Fruit fly (Drosophila melanogaster): ENCODE results near the gene CG12420.

CG12420 gene

DNA sequence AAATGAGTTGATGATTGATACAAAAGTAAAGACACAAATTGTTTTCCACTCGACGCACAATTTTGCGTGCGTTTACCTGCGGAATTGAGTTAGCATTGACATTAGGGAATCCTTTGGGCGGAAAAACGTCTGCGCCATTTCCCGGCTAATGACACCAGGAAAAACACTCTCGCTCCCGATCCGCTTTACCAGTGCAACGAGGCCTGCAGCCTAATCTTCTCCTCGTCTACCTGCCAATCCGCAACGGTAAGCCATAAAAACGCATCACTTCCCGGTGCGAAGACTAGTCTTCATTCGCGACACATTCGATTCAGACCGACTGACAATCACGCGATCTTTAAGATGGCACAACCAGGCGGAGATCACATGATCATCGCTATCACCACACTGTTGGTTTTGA is at the start of gene CG12420:
CG12420 (plus strand) TSS at position 283 of the 400 bp plus-strand sequence.
- no peak for TF ChIP-seq insv (optimal IDR thresholded peaks at IDR 0.05)
- no peak for TF ChIP-seq Sin3A (optimal IDR thresholded peaks at IDR 0.05)
- no peak for TF ChIP-seq psq (optimal IDR thresholded peaks at IDR 0.05)
- TF ChIP-seq ttk (optimal IDR thresholded peaks at IDR 0.05), result no peak
- no peak for TF ChIP-seq Myc (optimal IDR thresholded peaks at IDR 0.05)
- TF ChIP-seq h (optimal IDR thresholded peaks at IDR 0.05), result no peak

DNA sequence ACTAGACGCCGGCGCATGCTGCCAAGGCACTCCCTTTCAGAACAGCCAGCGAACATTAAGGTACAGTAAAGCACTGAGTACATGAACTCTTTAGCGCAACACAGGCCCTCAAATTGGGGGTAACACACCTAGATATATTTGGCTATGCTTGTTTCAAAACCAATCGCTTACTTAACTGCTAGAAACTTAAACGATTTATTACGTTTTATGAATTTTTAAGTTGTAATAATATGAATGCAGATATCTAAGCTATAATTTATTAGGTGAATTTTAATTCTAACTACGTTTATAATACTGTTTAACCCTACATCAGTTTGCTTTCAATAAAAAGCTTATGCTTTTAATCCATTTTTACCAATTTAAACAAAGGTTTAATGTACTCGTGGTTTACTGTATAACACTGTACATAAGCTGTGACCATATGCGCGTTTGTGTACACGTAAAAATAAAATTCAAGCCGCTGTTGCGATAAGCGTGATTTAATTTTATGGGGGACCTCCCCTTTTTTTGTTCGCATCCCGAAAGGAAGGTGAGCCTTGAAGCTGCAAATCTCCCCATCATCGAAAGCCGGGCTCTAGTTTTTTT is 45.5 kb upstream of the CG12420 start:
- TF ChIP-seq insv (optimal IDR thresholded peaks at IDR 0.05) (no peak), psq (optimal IDR thresholded peaks at IDR 0.05) (no peak), h (optimal IDR thresholded peaks at IDR 0.05) (no peak), Sin3A (optimal IDR thresholded peaks at IDR 0.05) (no peak), Myc (optimal IDR thresholded peaks at IDR 0.05) (no peak), ttk (optimal IDR thresholded peaks at IDR 0.05) (no peak)

DNA sequence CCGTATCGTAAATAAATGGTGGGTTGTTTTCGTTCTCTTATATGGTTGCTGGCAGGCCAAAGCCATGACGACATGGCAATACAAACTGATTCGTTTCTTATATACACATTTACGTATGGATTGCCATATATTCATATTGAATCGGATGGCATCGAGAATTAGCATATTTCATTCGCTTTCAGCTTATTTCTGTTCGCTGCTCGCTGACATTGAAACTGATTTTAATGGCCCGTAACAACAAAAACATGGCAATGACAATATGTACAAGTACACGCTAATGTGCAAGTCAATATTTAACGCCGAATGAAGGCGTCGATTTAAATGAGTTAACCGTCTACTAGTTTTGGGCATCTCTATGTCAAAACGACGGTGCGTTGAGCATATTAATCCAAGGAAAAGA is 36.5 kb upstream of the CG12420 start:
- no peak for TF ChIP-seq Sin3A (optimal IDR thresholded peaks at IDR 0.05)
- TF ChIP-seq insv (optimal IDR thresholded peaks at IDR 0.05), result no peak
- no peak for TF ChIP-seq h (optimal IDR thresholded peaks at IDR 0.05)
- no peak for TF ChIP-seq ttk (optimal IDR thresholded peaks at IDR 0.05)
- TF ChIP-seq Myc (optimal IDR thresholded peaks at IDR 0.05), result no peak
- TF ChIP-seq psq (optimal IDR thresholded peaks at IDR 0.05), result no peak

DNA sequence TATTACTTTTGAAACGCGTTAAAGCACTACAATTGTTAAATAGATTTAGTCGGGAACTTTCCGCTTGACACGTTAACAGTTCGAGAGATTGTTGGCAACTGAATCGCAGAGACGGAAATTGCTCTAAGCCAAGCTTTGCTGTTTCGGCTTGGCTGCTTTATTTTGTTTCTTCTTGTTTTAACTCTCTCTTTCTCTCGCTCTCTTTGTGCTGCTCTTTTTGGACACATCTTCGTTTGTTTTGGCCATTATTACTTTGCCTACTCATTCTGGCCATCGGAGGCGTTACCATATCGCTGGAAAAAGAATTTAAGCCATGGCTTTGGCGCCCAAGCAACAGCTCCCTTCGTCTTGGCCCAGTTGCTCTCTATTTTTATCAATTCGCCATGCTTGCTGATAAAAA is 33.0 kb upstream of the CG12420 start, which contains the start of gene CG12814:
CG12814 (minus strand) TSS at position 84 of the 400 bp plus-strand sequence.
- no peak for TF ChIP-seq ttk (optimal IDR thresholded peaks at IDR 0.05)
- no peak for TF ChIP-seq psq (optimal IDR thresholded peaks at IDR 0.05)
- no peak for TF ChIP-seq Sin3A (optimal IDR thresholded peaks at IDR 0.05)
- no peak for TF ChIP-seq Myc (optimal IDR thresholded peaks at IDR 0.05)
- no peak for TF ChIP-seq h (optimal IDR thresholded peaks at IDR 0.05)
- TF ChIP-seq insv (optimal IDR thresholded peaks at IDR 0.05), result no peak

DNA sequence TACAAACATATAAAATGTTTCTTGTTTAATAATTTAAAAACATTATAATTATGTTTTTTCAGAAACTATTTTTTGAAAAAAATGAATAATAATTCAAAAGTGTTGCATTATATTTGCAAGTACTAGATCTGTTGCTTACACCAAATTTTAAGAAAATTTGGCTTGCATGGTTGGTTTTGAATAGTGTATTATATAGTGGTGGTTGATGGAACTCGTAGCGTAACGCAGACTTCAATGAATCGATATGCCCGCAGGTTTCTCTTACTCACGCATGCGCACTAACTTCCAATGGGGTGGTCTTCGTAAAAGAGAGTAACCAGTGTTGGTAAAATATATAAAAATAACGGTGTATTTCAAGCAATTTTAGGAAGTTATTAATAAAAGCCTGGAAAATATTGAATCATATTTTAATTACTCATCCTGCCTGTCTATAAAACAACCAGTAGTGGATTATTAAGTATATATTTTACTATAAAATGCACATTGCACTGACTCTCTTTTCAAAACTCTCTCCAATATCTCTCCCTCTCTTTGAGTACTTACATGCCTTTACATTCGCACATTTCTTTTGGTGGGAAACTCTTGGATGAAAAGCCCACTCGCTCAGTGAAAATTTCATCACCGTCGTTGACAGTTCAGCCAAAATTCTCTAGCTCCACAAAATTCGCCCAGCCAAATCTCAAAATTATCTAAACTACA is 32.3 kb upstream of the CG12420 start, which contains the start of gene Syn:
Syn (plus strand) TSS at position 606 of the 699 bp plus-strand sequence.
- TF ChIP-seq insv (optimal IDR thresholded peaks at IDR 0.05) (no peak), Sin3A (optimal IDR thresholded peaks at IDR 0.05) (no peak), h (optimal IDR thresholded peaks at IDR 0.05) (no peak), psq (optimal IDR thresholded peaks at IDR 0.05) (no peak), ttk (optimal IDR thresholded peaks at IDR 0.05) (no peak), Myc (optimal IDR thresholded peaks at IDR 0.05) (no peak)

DNA sequence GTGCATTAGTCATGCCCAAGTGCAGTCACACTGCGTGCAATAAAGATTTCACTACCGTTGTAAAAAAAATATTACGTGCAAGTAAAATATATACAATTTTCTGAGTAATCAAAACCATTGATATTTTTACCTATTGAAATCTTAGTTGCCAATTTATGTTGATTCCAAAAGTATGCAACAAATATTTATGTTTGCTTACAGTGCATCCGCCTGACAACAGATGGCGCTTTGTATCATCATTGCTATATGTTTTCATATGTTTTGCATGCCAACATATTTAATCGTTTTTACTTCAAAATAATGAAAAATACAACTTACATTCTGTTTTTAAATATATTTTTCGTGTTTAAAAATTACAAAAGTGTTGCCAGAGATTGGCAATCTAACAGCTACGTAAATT is 18.9 kb upstream of the CG12420 start:
- TF ChIP-seq ttk (optimal IDR thresholded peaks at IDR 0.05) (no peak), psq (optimal IDR thresholded peaks at IDR 0.05) (no peak), h (optimal IDR thresholded peaks at IDR 0.05) (no peak), insv (optimal IDR thresholded peaks at IDR 0.05) (no peak), Myc (optimal IDR thresholded peaks at IDR 0.05) (no peak), Sin3A (optimal IDR thresholded peaks at IDR 0.05) (no peak)

DNA sequence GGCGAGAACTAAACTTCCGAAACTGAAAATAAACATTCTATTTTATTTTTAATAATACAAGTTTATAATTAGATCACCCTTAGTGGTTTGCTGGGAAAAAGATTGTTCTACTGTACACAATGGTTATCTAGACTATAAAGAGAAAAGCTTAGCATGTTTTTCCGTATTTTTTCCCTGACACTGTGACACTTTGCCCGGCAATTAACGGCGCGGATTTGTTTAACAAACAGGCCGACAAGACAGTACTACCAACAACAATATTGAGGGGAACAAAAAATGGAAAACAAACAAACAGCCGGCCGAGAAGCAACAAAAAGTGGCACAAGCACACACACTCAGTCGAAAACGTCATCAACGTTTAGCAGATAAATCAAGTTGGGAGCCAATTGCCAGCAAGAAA is 15.8 kb upstream of the CG12420 start:
- TF ChIP-seq ttk (optimal IDR thresholded peaks at IDR 0.05) (no peak), insv (optimal IDR thresholded peaks at IDR 0.05) (no peak), Myc (optimal IDR thresholded peaks at IDR 0.05) (no peak)

DNA sequence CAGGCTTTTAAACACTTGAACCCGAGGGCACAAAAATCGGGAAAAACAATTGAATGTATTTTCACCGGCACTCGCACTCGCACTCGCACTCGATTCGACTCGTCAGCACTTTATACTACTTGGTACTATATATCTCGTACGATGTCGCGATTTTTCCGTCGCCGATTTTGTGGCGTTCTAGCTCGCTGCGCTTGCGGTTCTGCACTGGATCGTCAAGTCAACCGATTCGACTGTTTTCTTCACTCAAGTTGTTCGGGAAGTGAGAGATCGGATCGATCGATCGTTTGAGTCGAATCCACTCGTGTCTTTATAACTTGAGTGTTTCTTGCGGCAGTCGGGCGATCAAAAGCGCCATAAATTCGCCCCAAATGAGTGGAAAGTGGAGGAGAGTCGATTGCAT is 9.7 kb upstream of the CG12420 start, which contains the start of gene Timp:
Timp (minus strand) TSS at position 209 of the 400 bp plus-strand sequence.
- no peak for TF ChIP-seq insv (optimal IDR thresholded peaks at IDR 0.05)
- no peak for TF ChIP-seq ttk (optimal IDR thresholded peaks at IDR 0.05)
- TF ChIP-seq Myc (optimal IDR thresholded peaks at IDR 0.05), result no peak
- no peak for TF ChIP-seq h (optimal IDR thresholded peaks at IDR 0.05)
- TF ChIP-seq psq (optimal IDR thresholded peaks at IDR 0.05), result no peak
- no peak for TF ChIP-seq Sin3A (optimal IDR thresholded peaks at IDR 0.05)

DNA sequence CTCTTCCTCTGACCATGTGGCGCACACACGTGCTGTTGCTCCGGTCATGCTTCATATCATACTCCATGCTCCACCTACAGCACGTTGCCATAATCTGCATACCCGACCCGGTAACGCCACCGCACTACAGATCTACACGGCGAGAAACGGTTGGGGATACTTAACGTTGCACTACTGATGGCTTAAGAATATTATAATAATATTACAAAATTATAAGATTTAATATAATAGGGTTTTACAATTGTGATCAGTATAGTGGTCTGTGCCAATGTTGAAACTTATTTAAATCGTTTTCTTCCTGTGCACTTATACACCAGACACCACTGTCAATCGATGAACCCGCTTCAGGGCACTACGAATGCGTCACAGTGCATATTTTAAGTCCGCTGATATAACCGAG is 9.1 kb upstream of the CG12420 start:
- no peak for TF ChIP-seq insv (optimal IDR thresholded peaks at IDR 0.05)
- TF ChIP-seq Sin3A (optimal IDR thresholded peaks at IDR 0.05), result no peak
- TF ChIP-seq h (optimal IDR thresholded peaks at IDR 0.05), result no peak
- no peak for TF ChIP-seq ttk (optimal IDR thresholded peaks at IDR 0.05)
- TF ChIP-seq psq (optimal IDR thresholded peaks at IDR 0.05), result no peak
- TF ChIP-seq Myc (optimal IDR thresholded peaks at IDR 0.05), result no peak

DNA sequence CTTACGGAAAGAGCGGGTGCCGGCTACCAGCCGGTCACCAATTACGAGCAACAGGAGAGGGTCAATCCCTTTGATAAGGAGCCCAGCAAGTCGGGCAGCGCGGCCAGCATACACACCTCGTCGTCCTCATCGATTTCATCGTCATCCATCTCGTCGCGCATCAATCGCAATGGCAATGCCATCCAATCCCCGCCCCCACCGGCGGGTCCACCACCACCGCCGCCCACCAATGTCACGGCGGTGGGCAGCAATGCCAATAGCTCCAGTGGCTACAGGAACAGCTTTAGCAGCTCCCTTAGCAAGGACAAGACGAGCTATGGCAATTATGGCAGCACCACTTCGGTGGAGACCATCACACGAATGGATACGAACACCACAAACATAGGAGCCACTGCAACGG is 4.5 kb upstream of the CG12420 start:
- TF ChIP-seq h (optimal IDR thresholded peaks at IDR 0.05) (no peak), Sin3A (optimal IDR thresholded peaks at IDR 0.05) (no peak), insv (optimal IDR thresholded peaks at IDR 0.05) (no peak)

DNA sequence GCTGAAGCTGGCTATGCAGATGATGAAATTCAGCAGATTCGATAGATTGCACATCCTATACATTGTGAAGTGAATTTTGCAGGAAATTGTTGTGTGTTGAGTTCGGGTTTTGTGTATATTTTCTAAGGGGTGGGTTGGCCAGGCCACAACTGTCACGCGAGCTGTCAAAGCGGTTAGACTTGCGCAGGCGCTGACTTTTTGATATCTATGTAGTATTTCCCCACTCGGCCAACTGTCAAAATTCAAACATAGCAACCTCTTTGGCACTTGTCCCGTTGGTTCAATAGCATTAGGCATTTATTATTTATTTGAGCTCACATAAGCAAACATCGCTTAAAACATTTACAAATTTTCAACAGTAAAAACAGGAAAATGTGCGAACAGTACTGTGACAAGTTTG is 2.1 kb downstream of the CG12420 start, which contains the start of the genes CG12817 and CG34107:
CG12817 (minus strand) TSS at position 132 of the 400 bp plus-strand sequence.
CG34107 (plus strand) TSS at position 316 of the 400 bp plus-strand sequence.
- no peak for TF ChIP-seq psq (optimal IDR thresholded peaks at IDR 0.05)
- TF ChIP-seq ttk (optimal IDR thresholded peaks at IDR 0.05), result no peak
- no peak for TF ChIP-seq h (optimal IDR thresholded peaks at IDR 0.05)
- no peak for TF ChIP-seq Myc (optimal IDR thresholded peaks at IDR 0.05)
- no peak for TF ChIP-seq insv (optimal IDR thresholded peaks at IDR 0.05)

DNA sequence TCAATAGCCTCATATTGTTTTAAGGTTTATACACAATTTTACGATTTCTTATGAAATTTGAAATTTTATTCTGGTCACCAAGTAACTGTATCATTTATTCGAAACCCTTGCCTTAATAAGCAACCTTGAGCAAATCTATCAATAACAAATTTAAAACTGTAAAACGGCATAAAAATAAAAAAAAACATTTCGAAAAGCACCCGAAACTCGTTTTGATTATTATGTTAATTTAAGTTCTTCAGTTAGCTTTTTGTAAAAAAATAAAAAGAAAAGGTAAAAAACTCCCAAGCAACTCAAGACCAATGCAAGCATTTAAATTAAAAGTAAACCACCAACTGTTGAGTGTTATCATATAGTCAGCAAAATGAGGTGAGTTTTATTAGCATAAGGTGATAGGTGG is 2.9 kb downstream of the CG12420 start, which contains the start of gene CG42795:
CG42795 (plus strand) TSS at position 301 of the 400 bp plus-strand sequence.
- no peak for TF ChIP-seq Myc (optimal IDR thresholded peaks at IDR 0.05)
- no peak for TF ChIP-seq ttk (optimal IDR thresholded peaks at IDR 0.05)
- TF ChIP-seq h (optimal IDR thresholded peaks at IDR 0.05), result no peak
- no peak for TF ChIP-seq psq (optimal IDR thresholded peaks at IDR 0.05)
- no peak for TF ChIP-seq Sin3A (optimal IDR thresholded peaks at IDR 0.05)
- no peak for TF ChIP-seq insv (optimal IDR thresholded peaks at IDR 0.05)
